Worm (Caenorhabditis elegans) whole organism, L4 larva: Measurements from ENCODE around the gene fbxc-27.

Experiments used
- aly-2 ChIP-seq: sonication (generic microtip); optimal IDR thresholded peaks from 2 replicates; lab custom pipeline; 2018; ENCODE audit warnings: missing biosample characterization, missing genetic modification characterization
- ces-1 ChIP-seq: fragments of 150-350 bp; sonication (generic microtip); optimal IDR thresholded peaks from 4 replicates; lab custom pipeline; 2014; ENCODE audit warnings: missing biosample characterization, missing genetic modification reagents, missing genetic modification characterization
- gei-8 ChIP-seq: fragments of 200-800 bp; sonication (Bioruptor generic); optimal IDR thresholded peaks from 2 replicates; lab custom pipeline; 2018; ENCODE audit warnings: mild to moderate bottlenecking, missing genetic modification characterization, missing compliant biosample characterization
- lsy-2 ChIP-seq, 2 experiments: fragments of 150-350 bp in 1 of 2; sonication (generic microtip) in 1 of 2; optimal IDR thresholded peaks; 2 replicates each; lab custom pipeline; 2014 to 2017; ENCODE audit warnings: missing biosample characterization in 2 of 2, missing genetic modification characterization in 2 of 2
- mdt-29 ChIP-seq: fragments of 200-800 bp; sonication (Bioruptor generic); IDR thresholded peaks from 2 replicates; pipeline ENCODE4 v1.3.6; 2022; ENCODE audit warnings: missing genetic modification reagents, missing genetic modification characterization, missing compliant biosample characterization
- nhr-111 ChIP-seq: fragments of 200-800 bp; sonication (Bioruptor generic); optimal IDR thresholded peaks from 2 replicates; lab custom pipeline; 2018; ENCODE audit warnings: mild to moderate bottlenecking, missing genetic modification characterization, missing compliant biosample characterization
- nhr-48 ChIP-seq: sonication (generic microtip); optimal IDR thresholded peaks from 2 replicates; lab custom pipeline; 2016; ENCODE audit warnings: mild to moderate bottlenecking, missing genetic modification characterization, missing compliant biosample characterization

ce11 chrII:901632-902031, 7.9 kb upstream of the fbxc-27 start, which contains the start of gene T07D3.2:
- TF ChIP-seq mdt-29 (GFP tag; lab: Robert Waterston, UW) (no peak), lsy-2 (tag; optimal IDR thresholded peaks at IDR 0.05; lab: Kevin White, UChicago) (no peak), nhr-48 (tag; lab: Kevin White, UChicago) (no peak), gei-8 (no peak), nhr-111 (GFP tag; lab: Kevin White, UChicago) (no peak), aly-2 (tag; lab: Kevin White, UChicago) (no peak), ces-1 (GFP tag; lab: Kevin White, UChicago) (no peak)
